Fruit fly (Drosophila melanogaster) whole organism, embryonic: Measurements from ENCODE around the gene Vha36-3.

Experiments used
- Atf6 ChIP-seq: fragments of 200-800 bp; sonication (Bioruptor generic); IDR thresholded peaks from 2 replicates; pipeline ENCODE4 v1.3.6; 2022; ENCODE audit warnings: missing biosample characterization, missing genetic modification characterization
- Blimp-1 ChIP-seq: fragments of 200-800 bp; sonication (Bioruptor generic); optimal IDR thresholded peaks from 3 replicates; lab custom pipeline; 2018; ENCODE audit warnings: missing biosample characterization, missing genetic modification characterization, mild to moderate bottlenecking, moderate library complexity, missing genetic modification reagents
- CG10543 ChIP-seq: fragments of 200-800 bp; sonication (Bioruptor generic); optimal IDR thresholded peaks from 3 replicates; lab custom pipeline; 2017; ENCODE audit warnings: missing biosample characterization, mild to moderate bottlenecking, missing genetic modification characterization, moderate library complexity
- CG12071 ChIP-seq: fragments of 200-800 bp; sonication (Bioruptor generic); optimal IDR thresholded peaks from 3 replicates; lab custom pipeline; 2018; ENCODE audit warnings: missing biosample characterization, mild to moderate bottlenecking, missing genetic modification characterization
- CG12219 ChIP-seq: fragments of 200-800 bp; sonication (Bioruptor generic); optimal IDR thresholded peaks from 3 replicates; lab custom pipeline; 2018; ENCODE audit warnings: missing biosample characterization, mild to moderate bottlenecking, missing genetic modification characterization
- CG14441 ChIP-seq: fragments of 200-800 bp; sonication (Bioruptor generic); IDR thresholded peaks from 2 replicates; pipeline ENCODE4 v1.3.6; 2022; ENCODE audit warnings: missing biosample characterization, missing genetic modification characterization
- CG15479 ChIP-seq: fragments of 200-800 bp; sonication (Bioruptor generic); optimal IDR thresholded peaks from 3 replicates; lab custom pipeline; 2019; ENCODE audit warnings: missing biosample characterization, mild to moderate bottlenecking, missing genetic modification characterization, moderate library complexity
- CG16779 ChIP-seq: fragments of 200-800 bp; sonication (Bioruptor generic); IDR thresholded peaks from 2 replicates; pipeline ENCODE4 v1.3.6; 2022; ENCODE audit warnings: missing biosample characterization, missing genetic modification characterization
- CG1792 ChIP-seq: fragments of 200-800 bp; sonication (Bioruptor generic); optimal IDR thresholded peaks from 2 replicates; lab custom pipeline; 2016; ENCODE audit warnings: missing biosample characterization, missing genetic modification characterization
- CG18262 ChIP-seq: fragments of 200-800 bp; optimal IDR thresholded peaks from 3 replicates; lab custom pipeline; 2019; ENCODE audit warnings: missing biosample characterization, mild to moderate bottlenecking, missing genetic modification characterization, moderate library complexity
- CG2712 ChIP-seq: fragments of 200-800 bp; optimal IDR thresholded peaks from 3 replicates; lab custom pipeline; 2019; ENCODE audit warnings: missing biosample characterization, mild to moderate bottlenecking, missing genetic modification characterization, moderate library complexity
- CG2875 ChIP-seq: fragments of 200-800 bp; sonication (Bioruptor generic); optimal IDR thresholded peaks from 2 replicates; lab custom pipeline; 2017; ENCODE audit warnings: missing biosample characterization, mild to moderate bottlenecking, missing genetic modification characterization, missing genetic modification reagents
- CG31441 ChIP-seq: fragments of 200-800 bp; sonication (Bioruptor generic); IDR thresholded peaks from 2 replicates; pipeline ENCODE4 v1.3.6; 2022; ENCODE audit warnings: missing biosample characterization, missing genetic modification characterization
- CG3281 ChIP-seq: fragments of 200-800 bp; sonication (Bioruptor generic); optimal IDR thresholded peaks from 3 replicates; lab custom pipeline; 2017; ENCODE audit warnings: missing biosample characterization, mild to moderate bottlenecking, missing genetic modification characterization
- CG3407 ChIP-seq: fragments of 200-800 bp; sonication (Bioruptor generic); optimal IDR thresholded peaks from 2 replicates; lab custom pipeline; 2018; ENCODE audit warnings: missing biosample characterization, mild to moderate bottlenecking, missing genetic modification characterization
- CG3847 ChIP-seq: fragments of 200-800 bp; sonication (Bioruptor generic); IDR thresholded peaks from 2 replicates; pipeline ENCODE4 v1.3.6; 2022; ENCODE audit warnings: missing biosample characterization, missing genetic modification characterization
- CG4282 ChIP-seq: fragments of 200-800 bp; sonication (Bioruptor generic); optimal IDR thresholded peaks from 2 replicates; lab custom pipeline; 2016; ENCODE audit warnings: missing biosample characterization, missing genetic modification characterization
- CG7357 ChIP-seq: fragments of 200-800 bp; sonication (Bioruptor generic); IDR thresholded peaks from 3 replicates; pipeline ENCODE4 v1.3.6; 2022; ENCODE audit warnings: missing biosample characterization, missing genetic modification characterization
- CG9437 ChIP-seq: fragments of 200-800 bp; sonication (Bioruptor generic); optimal IDR thresholded peaks from 2 replicates; lab custom pipeline; 2018; ENCODE audit warnings: missing biosample characterization, mild to moderate bottlenecking, missing genetic modification characterization
- CHES-1-like ChIP-seq: fragments of 200-800 bp; sonication (Bioruptor generic); optimal IDR thresholded peaks from 2 replicates; lab custom pipeline; 2016; ENCODE audit warnings: missing biosample characterization, missing genetic modification characterization
- Chrac-16 ChIP-seq: fragments of 200-800 bp; sonication (Bioruptor generic); optimal IDR thresholded peaks from 3 replicates; lab custom pipeline; 2016; ENCODE audit warnings: missing biosample characterization, missing genetic modification characterization
- CrebB ChIP-seq: fragments of 200-800 bp; sonication (Bioruptor generic); optimal IDR thresholded peaks from 3 replicates; lab custom pipeline; 2018; ENCODE audit warnings: missing biosample characterization, mild to moderate bottlenecking, missing genetic modification characterization
- Gug ChIP-seq: fragments of 200-800 bp; sonication (Bioruptor generic); IDR thresholded peaks from 4 replicates; pipeline ENCODE4 v1.3.6; 2022; ENCODE audit warnings: missing biosample characterization, missing genetic modification characterization
- H2.0 ChIP-seq: fragments of 200-800 bp; sonication (Bioruptor generic); IDR thresholded peaks from 2 replicates; pipeline ENCODE4 v1.3.6; 2022; ENCODE audit warnings: missing biosample characterization, missing genetic modification characterization
- Med ChIP-seq: fragments of 200-800 bp; sonication (Bioruptor generic); peaks from one replicate; lab custom pipeline; 2016; ENCODE audit warnings: missing biosample characterization, missing genetic modification characterization, mild to moderate bottlenecking, inconsistent platforms, moderate library complexity
- Nf-YB ChIP-seq: fragments of 200-800 bp; sonication (Bioruptor generic); optimal IDR thresholded peaks from 3 replicates; lab custom pipeline; 2019; ENCODE audit warnings: missing biosample characterization, mild to moderate bottlenecking, missing genetic modification characterization, moderate library complexity
- Nf-YC ChIP-seq: fragments of 200-800 bp; optimal IDR thresholded peaks from 3 replicates; lab custom pipeline; 2019; ENCODE audit warnings: missing biosample characterization, mild to moderate bottlenecking, missing genetic modification characterization, moderate library complexity
- NfI ChIP-seq: fragments of 200-800 bp; sonication (Bioruptor generic); optimal IDR thresholded peaks from 3 replicates; lab custom pipeline; 2018; ENCODE audit warnings: missing biosample characterization, mild to moderate bottlenecking, missing genetic modification characterization, moderate library complexity
- Pdp1 ChIP-seq, 2 experiments: fragments of 200-800 bp; sonication (Bioruptor generic); optimal IDR thresholded peaks; 3 replicates each; lab custom pipeline; 2016; ENCODE audit warnings: missing biosample characterization in 2 of 2, missing genetic modification characterization in 2 of 2, mild to moderate bottlenecking in 1 of 2, moderate library complexity in 1 of 2
- Rfx ChIP-seq: fragments of 200-800 bp; sonication (Bioruptor generic); IDR thresholded peaks from 2 replicates; pipeline ENCODE4 v1.3.6; 2022; ENCODE audit warnings: missing biosample characterization, missing genetic modification characterization
- al ChIP-seq: fragments of 200-800 bp; sonication (Bioruptor generic); IDR thresholded peaks from 2 replicates; pipeline ENCODE4 v1.3.6; 2022; ENCODE audit warnings: missing biosample characterization, missing genetic modification characterization
- chinmo ChIP-seq: fragments of 200-800 bp; sonication (Bioruptor generic); IDR thresholded peaks from 4 replicates; pipeline ENCODE4 v1.3.6; 2022; ENCODE audit warnings: missing biosample characterization, missing genetic modification characterization; ENCODE audit not compliant: partially characterized antibody
- chn ChIP-seq: fragments of 200-800 bp; sonication (Bioruptor generic); optimal IDR thresholded peaks from 2 replicates; lab custom pipeline; 2016; ENCODE audit warnings: missing biosample characterization, missing genetic modification characterization
- ci ChIP-seq: fragments of 200-800 bp; sonication (Bioruptor generic); IDR thresholded peaks from 3 replicates; pipeline ENCODE4 v1.3.6; 2022; ENCODE audit warnings: missing biosample characterization, missing genetic modification characterization
- corto ChIP-seq: fragments of 200-800 bp; sonication (Bioruptor generic); optimal IDR thresholded peaks from 2 replicates; lab custom pipeline; 2016; ENCODE audit warnings: missing biosample characterization, mild to moderate bottlenecking, missing genetic modification characterization, moderate library complexity
- cwo ChIP-seq: fragments of 200-800 bp; sonication (Bioruptor generic); optimal IDR thresholded peaks from 3 replicates; lab custom pipeline; 2017; ENCODE audit warnings: missing biosample characterization, missing genetic modification characterization, mild to moderate bottlenecking, moderate library complexity, missing genetic modification reagents
- dan ChIP-seq: fragments of 200-800 bp; sonication (Bioruptor generic); IDR thresholded peaks from 2 replicates; pipeline ENCODE4 v1.3.6; 2022; ENCODE audit warnings: missing biosample characterization, missing genetic modification characterization
- dysf ChIP-seq: fragments of 200-800 bp; sonication (Bioruptor generic); IDR thresholded peaks from 3 replicates; pipeline ENCODE4 v1.3.6; 2022; ENCODE audit warnings: missing biosample characterization, missing genetic modification characterization
- exex ChIP-seq: fragments of 200-800 bp; sonication (Bioruptor generic); optimal IDR thresholded peaks from 4 replicates; lab custom pipeline; 2018; ENCODE audit warnings: missing biosample characterization, mild to moderate bottlenecking, missing genetic modification characterization, moderate library complexity
- fd3F ChIP-seq: fragments of 200-800 bp; sonication (Bioruptor generic); optimal IDR thresholded peaks from 2 replicates; lab custom pipeline; 2018; ENCODE audit warnings: missing biosample characterization, mild to moderate bottlenecking, missing genetic modification characterization, moderate library complexity
- fru ChIP-seq: fragments of >200 bp; optimal IDR thresholded peaks from 2 replicates; lab custom pipeline; 2017
- her ChIP-seq: fragments of 200-800 bp; sonication (Bioruptor generic); optimal IDR thresholded peaks from 2 replicates; lab custom pipeline; 2016; ENCODE audit warnings: missing biosample characterization, missing genetic modification characterization
- p53 ChIP-seq: fragments of 200-800 bp; sonication (Bioruptor generic); optimal IDR thresholded peaks from 2 replicates; lab custom pipeline; 2016; ENCODE audit warnings: missing biosample characterization, missing genetic modification characterization
- prd ChIP-seq, 3 experiments: fragments of >200 bp in 2 of 3; fragments of 200-800 bp in 1 of 3; sonication (Bioruptor generic) in 1 of 3; optimal IDR thresholded peaks in 2 of 3; IDR thresholded peaks in 1 of 3; 2 replicates in 2 of 3; 3 replicates in 1 of 3; pipeline versions ENCODE4 v1.3.6 to Lab custom; 2017 to 2022; ENCODE audit warnings: missing biosample characterization in 1 of 3, missing genetic modification characterization in 1 of 3
- sd ChIP-seq: fragments of 200-800 bp; sonication (Bioruptor generic); optimal IDR thresholded peaks from 3 replicates; lab custom pipeline; 2018; ENCODE audit warnings: missing biosample characterization, mild to moderate bottlenecking, missing genetic modification characterization, moderate library complexity
- sug ChIP-seq: fragments of 200-800 bp; optimal IDR thresholded peaks from 2 replicates; lab custom pipeline; 2019; ENCODE audit warnings: missing biosample characterization, mild to moderate bottlenecking, missing genetic modification characterization, moderate library complexity
- tio ChIP-seq: fragments of 200-800 bp; sonication (Bioruptor generic); optimal IDR thresholded peaks from 2 replicates; lab custom pipeline; 2017; ENCODE audit warnings: missing biosample characterization, missing genetic modification characterization, inconsistent platforms
- toy ChIP-seq: fragments of 200-800 bp; sonication (Bioruptor generic); IDR thresholded peaks from 2 replicates; pipeline ENCODE4 v1.3.6; 2022; ENCODE audit warnings: missing biosample characterization, missing genetic modification characterization
- tup ChIP-seq: fragments of 200-800 bp; sonication (Bioruptor generic); optimal IDR thresholded peaks from 2 replicates; lab custom pipeline; 2016; ENCODE audit warnings: missing biosample characterization, mild to moderate bottlenecking, missing genetic modification characterization, moderate library complexity

Gene Vha36-3

dm6 chrX:2591315-2591999 lies 11.1 kb upstream of the Vha36-3 start (continued):
- TF ChIP-seq CG2712 (tag; lab: Kevin White, UChicago) = peak; percentile 14
- peak; percentile 31 for TF ChIP-seq CG9437
- no peak for TF ChIP-seq Nf-YB (GFP tag; lab: Kevin White, UChicago)
- TF ChIP-seq CG3281 = peak; percentile 64
- peak; percentile 56; the same call in 2 of the 3 replicates for TF ChIP-seq dysf (GFP tag; lab: Robert Waterston, UW)
- peak; percentile 7 for TF ChIP-seq cwo
- TF ChIP-seq sd (tag; lab: Kevin White, UChicago) = peak; percentile 45
- TF ChIP-seq CHES-1-like (GFP tag; lab: Kevin White, UChicago) = peak; percentile 23
- no peak for TF ChIP-seq chinmo
- TF ChIP-seq CG16779 (GFP tag; lab: Robert Waterston, UW) = no peak
- peak; percentile 9 for TF ChIP-seq Nf-YC
- TF ChIP-seq Pdp1 (GFP tag; optimal IDR thresholded peaks at IDR 0.05; lab: Kevin White, UChicago) = peak; percentile 7 to 35
- TF ChIP-seq fd3F = peak; percentile 27
- TF ChIP-seq CG3847 = peak; percentile 34; the same call in 1 of the 2 replicates

DNA sequence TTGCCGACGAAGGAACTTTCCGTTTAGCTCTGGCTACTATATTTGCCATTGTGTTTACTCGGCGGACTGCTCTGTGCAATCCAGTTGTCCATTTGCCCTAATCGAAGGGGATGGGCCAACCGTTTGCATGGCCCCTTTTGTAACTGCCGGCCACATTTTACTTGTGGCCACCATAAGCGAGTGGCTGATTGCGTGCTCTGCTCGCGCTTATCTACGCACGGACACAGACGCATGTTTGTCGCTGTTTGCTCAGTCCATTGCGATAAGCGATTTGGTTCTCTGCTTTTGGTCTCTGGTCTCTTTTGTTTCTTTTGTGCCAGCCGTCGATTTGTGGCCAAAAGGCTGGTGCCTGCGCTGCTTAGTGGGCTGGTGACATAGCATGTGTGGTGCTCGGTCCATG lies 10.2 kb upstream of the Vha36-3 start:
- TF ChIP-seq tio (GFP tag; lab: Kevin White, UChicago) (no peak), cwo (peak; percentile 39), dan (no peak), Blimp-1 (no peak), CG14441 (no peak), CG15479 (GFP tag; lab: Kevin White, UChicago) (peak; percentile 74), sug (tag; lab: Kevin White, UChicago) (peak; percentile 78), Chrac-16 (GFP tag; lab: Kevin White, UChicago) (no peak), exex (peak; percentile 37), H2.0 (no peak), Pdp1 (GFP tag; optimal IDR thresholded peaks at IDR 0.05; lab: Kevin White, UChicago) (peak in 1 of 2 experiments; percentile 40), toy (no peak), NfI (GFP tag; lab: Kevin White, UChicago) (no peak), Rfx (GFP tag; lab: Robert Waterston, UW) (no peak), CG3407 (GFP tag; lab: Kevin White, UChicago) (no peak), al (GFP tag; lab: Robert Waterston, UW) (no peak), ci (GFP tag; lab: Robert Waterston, UW) (0 out of 3 replicates have a peak, but pooled peaks have one; percentile 24), CG12071 (GFP tag; lab: Kevin White, UChicago) (no peak), fru (no peak), CG4282 (GFP tag; lab: Kevin White, UChicago) (no peak), CrebB (tag; lab: Kevin White, UChicago) (no peak), CG10543 (GFP tag; lab: Kevin White, UChicago) (peak; percentile 57), chn (GFP tag; lab: Kevin White, UChicago) (no peak), CG2875 (no peak), prd (optimal IDR thresholded peaks at IDR 0.05; lab: Kevin White, UChicago) (no peak), prd (GFP tag; IDR thresholded peaks at IDR 0.05; lab: Robert Waterston, UW) (no peak), CG18262 (tag; lab: Kevin White, UChicago) (no peak), p53 (GFP tag; lab: Kevin White, UChicago) (no peak), tup (GFP tag; lab: Kevin White, UChicago) (no peak), Med (GFP tag; lab: Kevin White, UChicago) (peak; percentile 79), CG7357 (no peak), corto (GFP tag; lab: Kevin White, UChicago) (no peak), Atf6 (GFP tag; lab: Robert Waterston, UW) (0 out of 2 replicates have a peak, but pooled peaks have one; percentile 8), CG1792 (GFP tag; lab: Kevin White, UChicago) (no peak), CG12219 (GFP tag; lab: Kevin White, UChicago) (no peak), CG31441 (GFP tag; lab: Robert Waterston, UW) (no peak), Gug (no peak), her (GFP tag; lab: Kevin White, UChicago) (no peak)
